Worm (Caenorhabditis elegans): ENCODE data around the gene F37C4.5.

ce11 chrIV:3838687-3839086 lies 34.9 kb downstream of the F37C4.5 start:
- TF ChIP-seq ama-1 (optimal IDR thresholded peaks at IDR 0.05) (no peak), flt-1 (GFP tag; IDR thresholded peaks at IDR 0.05) (no peak)
